Worm (Caenorhabditis elegans) whole organism, L4 larva: ENCODE results near the gene tra-1.

Source experiments
- F26F4.8 ChIP-seq: fragments of 200-800 bp; sonication (Bioruptor generic); conservative IDR thresholded peaks from 2 replicates; pipeline ENCODE4 v1.3.6; 2022; ENCODE audit warnings: missing genetic modification characterization, missing compliant biosample characterization
- Y75B8A.6 ChIP-seq: fragments of 200-800 bp; sonication (Bioruptor generic); IDR thresholded peaks from 2 replicates; pipeline ENCODE4 v1.3.6; 2022; ENCODE audit warnings: missing genetic modification reagents, missing genetic modification characterization, missing compliant biosample characterization
- ZK337.2 ChIP-seq: fragments of 200-800 bp; sonication (Bioruptor generic); IDR thresholded peaks from 2 replicates; pipeline ENCODE4 v1.3.6; 2022; ENCODE audit warnings: missing genetic modification reagents, missing genetic modification characterization, missing compliant biosample characterization
- ZK546.5 ChIP-seq, 2 experiments: sonication (generic microtip); optimal IDR thresholded peaks; 2 replicates each; lab custom pipeline; 2017; ENCODE audit warnings: missing biosample characterization in 2 of 2, missing genetic modification characterization in 2 of 2
- aha-1 ChIP-seq: fragments of 150-350 bp; peaks from one replicate; lab custom pipeline; 2014; ENCODE audit warnings: missing biosample characterization, missing genetic modification characterization
- aly-2 ChIP-seq: sonication (generic microtip); optimal IDR thresholded peaks from 2 replicates; lab custom pipeline; 2018; ENCODE audit warnings: missing biosample characterization, missing genetic modification characterization
- ama-1 ChIP-seq: fragments of 150-350 bp; optimal IDR thresholded peaks from 2 replicates; lab custom pipeline; 2014; ENCODE audit warnings: inconsistent platforms, mixed read lengths
- ceh-20 ChIP-seq: fragments of 200-800 bp; sonication (Bioruptor generic); IDR thresholded peaks from 2 replicates; pipeline ENCODE4 v1.3.6; 2022; ENCODE audit warnings: missing genetic modification reagents, missing genetic modification characterization, missing compliant biosample characterization
- ceh-28 ChIP-seq: fragments of 150-350 bp; optimal IDR thresholded peaks from 2 replicates; lab custom pipeline; 2014; ENCODE audit warnings: missing biosample characterization, missing genetic modification reagents, missing genetic modification characterization
- ceh-82 ChIP-seq: sonication (generic microtip); optimal IDR thresholded peaks from 2 replicates; lab custom pipeline; 2017; ENCODE audit warnings: missing biosample characterization, missing genetic modification characterization
- ces-1 ChIP-seq: fragments of 150-350 bp; sonication (generic microtip); optimal IDR thresholded peaks from 4 replicates; lab custom pipeline; 2014; ENCODE audit warnings: missing biosample characterization, missing genetic modification reagents, missing genetic modification characterization
- cey-2 ChIP-seq: sonication (generic microtip); optimal IDR thresholded peaks from 3 replicates; lab custom pipeline; 2017; ENCODE audit warnings: missing genetic modification characterization, mild to moderate bottlenecking, missing compliant biosample characterization, antibody characterized with exemption, borderline replicate concordance; ENCODE audit not compliant: insufficient read depth
- daf-12 ChIP-seq: fragments of 150-350 bp; optimal IDR thresholded peaks from 2 replicates; lab custom pipeline; 2014; ENCODE audit warnings: missing biosample characterization, missing genetic modification reagents, missing genetic modification characterization
- daf-16 ChIP-seq, 3 experiments: sonication (generic microtip); optimal IDR thresholded peaks; 2 replicates each; lab custom pipeline; 2016 to 2017; ENCODE audit warnings: missing genetic modification characterization in 3 of 3, missing genetic modification reagents in 3 of 3, mild to moderate bottlenecking in 2 of 3, missing compliant biosample characterization in 2 of 3, missing biosample characterization in 1 of 3, moderate library complexity in 1 of 3
- dmd-6 ChIP-seq: fragments of 200-800 bp; sonication (Bioruptor generic); IDR thresholded peaks from 2 replicates; pipeline ENCODE4 v1.3.6; 2022; ENCODE audit warnings: missing genetic modification reagents, missing genetic modification characterization, missing compliant biosample characterization
- duxl-1 ChIP-seq: sonication (generic microtip); optimal IDR thresholded peaks from 2 replicates; lab custom pipeline; 2016; ENCODE audit warnings: mild to moderate bottlenecking, missing genetic modification characterization, moderate library complexity, missing compliant biosample characterization; ENCODE audit not compliant: poor library complexity
- egl-27 ChIP-seq: sonication (generic microtip); optimal IDR thresholded peaks from 3 replicates; lab custom pipeline; 2017; ENCODE audit warnings: missing biosample characterization, missing genetic modification reagents, missing genetic modification characterization
- fkh-10 ChIP-seq: fragments of 150-350 bp; optimal IDR thresholded peaks from 2 replicates; lab custom pipeline; 2014; ENCODE audit warnings: missing biosample characterization, missing genetic modification reagents, missing genetic modification characterization
- fos-1 ChIP-seq: fragments of 150-350 bp; optimal IDR thresholded peaks from 2 replicates; lab custom pipeline; 2014; ENCODE audit warnings: missing biosample characterization, missing genetic modification characterization
- gei-8 ChIP-seq: fragments of 200-800 bp; sonication (Bioruptor generic); optimal IDR thresholded peaks from 2 replicates; lab custom pipeline; 2018; ENCODE audit warnings: mild to moderate bottlenecking, missing genetic modification characterization, missing compliant biosample characterization
- hmg-1.1 ChIP-seq: fragments of 200-800 bp; sonication (Bioruptor generic); IDR thresholded peaks from 2 replicates; pipeline ENCODE4 v1.3.6; 2022; ENCODE audit warnings: missing genetic modification reagents, missing genetic modification characterization, missing compliant biosample characterization
- jun-1 ChIP-seq: fragments of 150-350 bp; optimal IDR thresholded peaks from 2 replicates; lab custom pipeline; 2014; ENCODE audit warnings: missing biosample characterization, missing genetic modification reagents, missing genetic modification characterization
- lin-1 ChIP-seq: fragments of 200-800 bp; sonication (Bioruptor generic); IDR thresholded peaks from 2 replicates; pipeline ENCODE4 v1.3.6; 2022; ENCODE audit warnings: missing genetic modification reagents, missing genetic modification characterization, missing compliant biosample characterization
- lsy-2 ChIP-seq, 2 experiments: fragments of 150-350 bp in 1 of 2; sonication (generic microtip) in 1 of 2; optimal IDR thresholded peaks; 2 replicates each; lab custom pipeline; 2014 to 2017; ENCODE audit warnings: missing biosample characterization in 2 of 2, missing genetic modification characterization in 2 of 2
- madf-5 ChIP-seq, 2 experiments: fragments of 200-800 bp; sonication (Bioruptor generic); IDR thresholded peaks; 2 replicates each; pipeline ENCODE4 v1.3.6; 2022; ENCODE audit warnings: missing compliant biosample characterization in 2 of 2, missing genetic modification characterization in 2 of 2
- mdl-1 ChIP-seq, 2 experiments: fragments of 150-350 bp in 1 of 2; sonication (generic microtip) in 1 of 2; optimal IDR thresholded peaks; 2 replicates each; lab custom pipeline; 2014 to 2017; ENCODE audit warnings: missing biosample characterization in 2 of 2, missing genetic modification characterization in 2 of 2
- mep-1 ChIP-seq: fragments of 150-350 bp; sonication (generic microtip); optimal IDR thresholded peaks from 3 replicates; lab custom pipeline; 2014; ENCODE audit warnings: missing biosample characterization, missing genetic modification characterization
- mes-2 ChIP-seq: sonication (generic microtip); optimal IDR thresholded peaks from 2 replicates; lab custom pipeline; 2016; ENCODE audit warnings: missing genotype, mild to moderate bottlenecking, missing genetic modification characterization, missing compliant biosample characterization; ENCODE audit not compliant: poor library complexity, severe bottlenecking
- nhr-102 ChIP-seq: sonication (generic microtip); optimal IDR thresholded peaks from 2 replicates; lab custom pipeline; 2016; ENCODE audit warnings: mild to moderate bottlenecking, missing genetic modification characterization, moderate library complexity, missing compliant biosample characterization
- nhr-76 ChIP-seq: fragments of 150-350 bp; optimal IDR thresholded peaks from 2 replicates; lab custom pipeline; 2014; ENCODE audit warnings: missing biosample characterization, missing genetic modification characterization
- php-3 ChIP-seq: fragments of 200-800 bp; sonication (Bioruptor generic); IDR thresholded peaks from 2 replicates; pipeline ENCODE4 v1.3.6; 2022; ENCODE audit warnings: missing genetic modification reagents, missing genetic modification characterization, missing compliant biosample characterization
- pqm-1 ChIP-seq: sonication (generic microtip); optimal IDR thresholded peaks from 2 replicates; lab custom pipeline; 2017; ENCODE audit warnings: missing biosample characterization, missing genetic modification characterization
- set-16 ChIP-seq: fragments of 200-800 bp; sonication (Bioruptor generic); IDR thresholded peaks from 2 replicates; pipeline ENCODE4 v1.3.6; 2022; ENCODE audit warnings: missing genetic modification reagents, missing genetic modification characterization, missing compliant biosample characterization
- unc-62 ChIP-seq, 3 experiments: fragments of 150-350 bp in 1 of 3; sonication (generic microtip); optimal IDR thresholded peaks in 2 of 3; peaks in 1 of 3; 1 replicate in 1 of 3; 2 replicates in 2 of 3; lab custom pipeline; 2014 to 2017; ENCODE audit warnings: missing biosample characterization in 3 of 3, missing genetic modification characterization in 3 of 3, missing genetic modification reagents in 3 of 3, missing genotype in 1 of 3
- vab-7 ChIP-seq: fragments of 200-800 bp; sonication (Bioruptor generic); IDR thresholded peaks from 2 replicates; pipeline ENCODE4 v1.3.6; 2022; ENCODE audit warnings: missing genetic modification reagents, missing genetic modification characterization, missing compliant biosample characterization
- zip-2 ChIP-seq: fragments of 150-350 bp; optimal IDR thresholded peaks from 2 replicates; lab custom pipeline; 2014; ENCODE audit warnings: missing biosample characterization, missing genetic modification characterization
- ztf-11 ChIP-seq: fragments of 150-350 bp; optimal IDR thresholded peaks from 2 replicates; lab custom pipeline; 2014; ENCODE audit warnings: missing biosample characterization, missing genetic modification characterization

The tra-1 gene

ce11 chrIII:11202992-11203391, 8.0 kb upstream of the tra-1 start (continued):
- TF ChIP-seq mes-2 (tag; lab: Kevin White, UChicago) (peak; percentile 11), pqm-1 (tag; lab: Kevin White, UChicago) (no peak), nhr-76 (tag; lab: Kevin White, UChicago) (no peak), aha-1 (tag; lab: Kevin White, UChicago) (peak; percentile 97), lsy-2 (tag; optimal IDR thresholded peaks at IDR 0.05; lab: Kevin White, UChicago) (peak; percentile 22 to 62), ZK546.5 (tag; optimal IDR thresholded peaks at IDR 0.05; lab: Kevin White, UChicago) (no peak), duxl-1 (tag; lab: Kevin White, UChicago) (no peak), ztf-11 (tag; lab: Kevin White, UChicago) (no peak), ces-1 (GFP tag; lab: Kevin White, UChicago) (no peak), unc-62 (GFP tag; optimal IDR thresholded peaks at IDR 0.05 in 1 of 2; lab: Kevin White, UChicago) (peak in 1 of 2 experiments; percentile 99), unc-62 (tag; optimal IDR thresholded peaks at IDR 0.05; lab: Kevin White, UChicago) (no peak), nhr-102 (tag; lab: Kevin White, UChicago) (no peak), dmd-6 (GFP tag; lab: Robert Waterston, UW) (peak; percentile 28; the same call in 1 of the 2 replicates), vab-7 (GFP tag; lab: Robert Waterston, UW) (no peak), lin-1 (GFP tag; lab: Robert Waterston, UW) (no peak), madf-5 (GFP tag; IDR thresholded peaks at IDR 0.05; lab: Robert Waterston, UW) (no peak)

ce11 chrIII:11200879-11201518, 6.0 kb upstream of the tra-1 start:
- TF ChIP-seq mep-1 (tag; lab: Kevin White, UChicago) (peak; percentile 34), aha-1 (tag; lab: Kevin White, UChicago) (no peak), fkh-10 (GFP tag; lab: Kevin White, UChicago) (no peak), daf-12 (tag; lab: Kevin White, UChicago) (no peak), ceh-82 (tag; lab: Kevin White, UChicago) (no peak), jun-1 (tag; lab: Kevin White, UChicago) (no peak), pqm-1 (tag; lab: Kevin White, UChicago) (no peak), cey-2 (tag; lab: Kevin White, UChicago) (no peak), unc-62 (GFP tag; optimal IDR thresholded peaks at IDR 0.05 in 1 of 2; lab: Kevin White, UChicago) (peak in 1 of 2 experiments; percentile 95), unc-62 (tag; optimal IDR thresholded peaks at IDR 0.05; lab: Kevin White, UChicago) (no peak), php-3 (GFP tag; lab: Robert Waterston, UW) (no peak), F26F4.8 (no peak), set-16 (GFP tag; lab: Robert Waterston, UW) (no peak), fos-1 (tag; lab: Kevin White, UChicago) (no peak), lsy-2 (tag; optimal IDR thresholded peaks at IDR 0.05; lab: Kevin White, UChicago) (peak in 1 of 2 experiments; percentile 40), aly-2 (tag; lab: Kevin White, UChicago) (no peak), daf-16 (GFP tag; optimal IDR thresholded peaks at IDR 0.05; lab: Kevin White, UChicago) (no peak), daf-16 (tag; optimal IDR thresholded peaks at IDR 0.05; lab: Kevin White, UChicago) (no peak), ZK546.5 (tag; optimal IDR thresholded peaks at IDR 0.05; lab: Kevin White, UChicago) (no peak), ama-1 (lab: Kevin White, UChicago) (no peak), ceh-28 (tag; lab: Kevin White, UChicago) (no peak), ZK337.2 (no peak), zip-2 (tag; lab: Kevin White, UChicago) (no peak), mdl-1 (tag; optimal IDR thresholded peaks at IDR 0.05; lab: Kevin White, UChicago) (peak in 1 of 2 experiments; percentile 43), Y75B8A.6 (GFP tag; lab: Robert Waterston, UW) (no peak), mes-2 (tag; lab: Kevin White, UChicago) (no peak), ztf-11 (tag; lab: Kevin White, UChicago) (no peak), ces-1 (GFP tag; lab: Kevin White, UChicago) (no peak), egl-27 (tag; lab: Kevin White, UChicago) (no peak), madf-5 (GFP tag; IDR thresholded peaks at IDR 0.05; lab: Robert Waterston, UW) (no peak), hmg-1.1 (0 out of 2 replicates have a peak, but pooled peaks have one; percentile 31), gei-8 (GFP tag; lab: Kevin White, UChicago) (no peak), ceh-20 (no peak)
